Fruit fly (Drosophila melanogaster) S2 (cell line): ENCODE results near the gene Ccp84Ae.

Source experiments
- CG8478 ChIP-seq: fragments of >200 bp; optimal IDR thresholded peaks from 2 replicates; lab custom pipeline; 2018
- CTCF ChIP-seq, 2 experiments: fragments of >200 bp; optimal IDR thresholded peaks; 2 replicates each; lab custom pipeline; 2018

Ccp84Ae gene

dm6 chr3R:6691658-6692057 lies at the start of gene Ccp84Ae:
TSS of gene Ccp84Ae (minus strand) at chr3R:6691758.
- TF ChIP-seq CTCF (optimal IDR thresholded peaks at IDR 0.05; lab: Kevin White, UChicago) = no peak
- TF ChIP-seq CG8478 (lab: Kevin White, UChicago) = no peak

DNA sequence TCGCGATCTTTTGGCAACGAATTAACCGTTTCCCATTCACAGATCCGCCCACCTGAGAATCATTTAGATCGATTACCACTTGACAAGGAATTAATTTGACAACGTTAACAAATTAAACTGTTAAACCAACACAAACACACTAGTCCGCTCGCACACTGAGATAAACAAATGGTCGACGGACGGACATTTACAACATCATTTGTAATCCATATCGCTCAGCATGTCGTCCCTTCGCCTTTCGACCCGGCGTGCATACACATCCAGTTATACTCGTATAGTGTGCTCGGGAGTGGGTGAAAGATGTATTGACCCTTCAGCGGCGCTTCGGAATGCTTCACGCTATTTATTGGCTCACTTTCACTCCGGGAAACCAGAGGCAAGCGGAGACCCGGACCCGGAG lies 44.2 kb upstream of the Ccp84Ae start:
- no peak for TF ChIP-seq CG8478 (lab: Kevin White, UChicago)
- no peak for TF ChIP-seq CTCF (optimal IDR thresholded peaks at IDR 0.05; lab: Kevin White, UChicago)

DNA sequence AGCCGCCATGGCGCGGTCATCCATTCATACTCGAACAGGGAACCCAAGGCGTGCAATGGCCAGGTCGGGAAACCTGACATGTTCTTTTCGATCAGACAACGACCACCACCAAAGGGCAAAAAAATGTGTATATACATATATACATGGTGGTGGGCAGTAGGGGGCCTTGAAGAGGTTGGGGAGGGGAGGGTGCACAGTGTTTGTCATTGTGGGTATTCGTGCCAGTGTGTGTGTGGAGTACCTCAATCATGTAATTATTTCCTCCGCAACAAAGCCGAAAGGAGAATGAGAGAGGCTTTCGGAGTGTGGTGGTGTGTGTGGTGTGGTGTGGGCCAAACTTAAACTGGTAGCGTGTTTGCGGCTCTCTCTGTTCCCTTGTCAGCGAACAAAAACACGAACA lies 34.6 kb upstream of the Ccp84Ae start:
- TF ChIP-seq CG8478 (lab: Kevin White, UChicago) (no peak), CTCF (optimal IDR thresholded peaks at IDR 0.05; lab: Kevin White, UChicago) (no peak)

dm6 chr3R:6723537-6724171 lies 32.1 kb upstream of the Ccp84Ae start:
- TF ChIP-seq CTCF (optimal IDR thresholded peaks at IDR 0.05; lab: Kevin White, UChicago) (no peak), CG8478 (lab: Kevin White, UChicago) (no peak)

dm6 chr3R:6708858-6709257 lies 17.3 kb upstream of the Ccp84Ae start:
- TF ChIP-seq CTCF (optimal IDR thresholded peaks at IDR 0.05; lab: Kevin White, UChicago) (peak; percentile 63 to 83), CG8478 (lab: Kevin White, UChicago) (no peak)

dm6 chr3R:6706327-6706726 lies 14.8 kb upstream of the Ccp84Ae start:
- TF ChIP-seq CTCF (optimal IDR thresholded peaks at IDR 0.05; lab: Kevin White, UChicago) = peak; percentile 49 to 69
- no peak for TF ChIP-seq CG8478 (lab: Kevin White, UChicago)

DNA sequence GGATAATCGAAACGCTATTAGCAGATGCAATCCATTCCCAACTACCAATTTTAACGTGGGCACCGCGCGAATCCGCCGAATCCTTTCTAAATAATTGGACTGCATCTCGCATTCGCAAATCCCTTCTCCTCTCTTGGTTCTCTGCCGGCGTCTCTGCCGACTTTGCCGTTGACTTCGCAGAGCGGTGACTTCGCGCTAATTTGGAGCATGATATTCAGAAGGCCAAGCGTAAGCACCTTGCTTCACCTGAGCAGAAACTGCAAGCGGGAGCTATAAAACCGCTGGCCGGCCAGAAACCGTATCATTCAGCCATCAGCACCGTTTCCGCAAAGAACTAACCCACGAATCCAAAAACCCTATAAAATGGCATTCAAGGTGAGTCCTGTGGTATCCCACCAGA lies 12.2 kb upstream of the Ccp84Ae start, which contains the start of gene Ccp84Aa:
TSS of gene Ccp84Aa (plus strand) at position 301 of the 400 bp plus-strand sequence.
- TF ChIP-seq CTCF (optimal IDR thresholded peaks at IDR 0.05; lab: Kevin White, UChicago) (no peak), CG8478 (lab: Kevin White, UChicago) (no peak)

- TF ChIP-seq CTCF (optimal IDR thresholded peaks at IDR 0.05; lab: Kevin White, UChicago) (no peak), CG8478 (lab: Kevin White, UChicago) (no peak)
Observed at dm6 chr3R:6702777-6703176, 11.2 kb upstream of the Ccp84Ae start, which contains the start of gene Ccp84Ab. TSS of gene Ccp84Ab (minus strand) at chr3R:6702877.

dm6 chr3R:6696221-6696749 lies 4.7 kb upstream of the Ccp84Ae start, which contains the start of gene Ccp84Ac:
TSS of gene Ccp84Ac (minus strand) at chr3R:6696271.
- TF ChIP-seq CTCF (optimal IDR thresholded peaks at IDR 0.05; lab: Kevin White, UChicago) (no peak), CG8478 (lab: Kevin White, UChicago) (no peak)

dm6 chr3R:6692432-6692831 lies 874 bp upstream of the Ccp84Ae start, which contains the start of gene Ccp84Ad:
TSS of gene Ccp84Ad (plus strand) at chr3R:6692732.
- TF ChIP-seq CTCF (optimal IDR thresholded peaks at IDR 0.05; lab: Kevin White, UChicago) (no peak), CG8478 (lab: Kevin White, UChicago) (no peak)

- TF ChIP-seq CTCF (optimal IDR thresholded peaks at IDR 0.05; lab: Kevin White, UChicago) = no peak
- no peak for TF ChIP-seq CG8478 (lab: Kevin White, UChicago)
Observed at dm6 chr3R:6690139-6690538, 1.4 kb downstream of the Ccp84Ae start, which contains the start of gene Ccp84Af. TSS of gene Ccp84Af (minus strand) at chr3R:6690239.

- TF ChIP-seq CTCF (optimal IDR thresholded peaks at IDR 0.05; lab: Kevin White, UChicago) (no peak), CG8478 (lab: Kevin White, UChicago) (no peak)
Observed at dm6 chr3R:6688160-6688559, 3.4 kb downstream of the Ccp84Ae start.

dm6 chr3R:6687219-6687618 lies 4.3 kb downstream of the Ccp84Ae start:
- TF ChIP-seq CTCF (optimal IDR thresholded peaks at IDR 0.05; lab: Kevin White, UChicago) (no peak), CG8478 (lab: Kevin White, UChicago) (no peak)

DNA sequence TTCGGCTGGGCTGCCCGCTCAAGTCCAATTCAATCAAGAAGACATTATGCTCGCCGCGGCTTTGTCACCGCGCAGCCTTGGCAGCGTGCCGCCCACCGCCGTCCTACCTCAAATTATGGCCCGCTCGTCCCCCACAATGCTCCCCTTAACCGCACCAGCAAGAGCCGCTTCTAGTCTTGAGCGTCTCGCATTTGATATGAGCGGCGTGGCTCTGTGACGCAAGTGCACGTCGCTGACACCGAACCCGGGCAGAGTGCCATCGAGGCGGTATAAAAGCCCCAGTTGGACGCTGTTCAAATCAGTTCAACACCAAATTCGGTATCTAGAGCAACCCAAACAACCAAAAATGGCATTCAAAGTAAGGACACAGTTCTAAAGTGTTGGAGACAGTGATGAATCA lies 5.1 kb downstream of the Ccp84Ae start, which contains the start of gene Ccp84Ag:
TSS of gene Ccp84Ag (plus strand) at position 301 of the 400 bp plus-strand sequence.
- no peak for TF ChIP-seq CG8478 (lab: Kevin White, UChicago)
- no peak for TF ChIP-seq CTCF (optimal IDR thresholded peaks at IDR 0.05; lab: Kevin White, UChicago)

dm6 chr3R:6684145-6684544 lies 7.4 kb downstream of the Ccp84Ae start, which contains the start of gene Edg84A:
TSS of gene Edg84A (plus strand) at chr3R:6684445.
- TF ChIP-seq CG8478 (lab: Kevin White, UChicago) (no peak), CTCF (optimal IDR thresholded peaks at IDR 0.05; lab: Kevin White, UChicago) (no peak)
